Fruit fly (Drosophila melanogaster) whole organism, embryonic: Measurements from ENCODE around the gene E23.
A peak's percentile ranks its signal among the peaks of the same experiment; 100 is the strongest.

Source experiments
- ATbp ChIP-seq: fragments of 200-800 bp; sonication (Bioruptor generic); optimal IDR thresholded peaks from 2 replicates; lab custom pipeline; 2017; ENCODE audit warnings: missing biosample characterization, mild to moderate bottlenecking, missing genetic modification characterization, missing genetic modification reagents
- Aef1 ChIP-seq: fragments of 200-800 bp; sonication (Bioruptor generic); IDR thresholded peaks from 3 replicates; pipeline ENCODE4 v1.3.6; 2022; ENCODE audit warnings: missing biosample characterization, missing genetic modification characterization
- Asciz ChIP-seq: fragments of 200-800 bp; sonication (Bioruptor generic); optimal IDR thresholded peaks from 2 replicates; lab custom pipeline; 2017; ENCODE audit warnings: missing biosample characterization, mild to moderate bottlenecking, missing genetic modification characterization, missing genetic modification reagents
- Blimp-1 ChIP-seq: fragments of 200-800 bp; sonication (Bioruptor generic); optimal IDR thresholded peaks from 3 replicates; lab custom pipeline; 2018; ENCODE audit warnings: missing biosample characterization, missing genetic modification characterization, mild to moderate bottlenecking, moderate library complexity, missing genetic modification reagents
- CG1024 ChIP-seq: fragments of 200-800 bp; sonication (Bioruptor generic); IDR thresholded peaks from 2 replicates; pipeline ENCODE4 v1.3.6; 2022; ENCODE audit warnings: missing biosample characterization, missing genetic modification characterization
- CG11695 ChIP-seq: fragments of 200-800 bp; sonication (Bioruptor generic); IDR thresholded peaks from 3 replicates; pipeline ENCODE4 v1.3.6; 2022; ENCODE audit warnings: missing biosample characterization, missing genetic modification characterization
- CG15269 ChIP-seq: fragments of 200-800 bp; sonication (Bioruptor generic); optimal IDR thresholded peaks from 2 replicates; lab custom pipeline; 2018; ENCODE audit warnings: missing biosample characterization, mild to moderate bottlenecking, missing genetic modification characterization, moderate library complexity
- CG1529 ChIP-seq: fragments of 200-800 bp; sonication (Bioruptor generic); optimal IDR thresholded peaks from 3 replicates; lab custom pipeline; 2018; ENCODE audit warnings: missing biosample characterization, missing genetic modification characterization
- CG15514 ChIP-seq: fragments of 200-800 bp; sonication (Bioruptor generic); optimal IDR thresholded peaks from 3 replicates; lab custom pipeline; 2017; ENCODE audit warnings: missing biosample characterization, missing genetic modification characterization, mild to moderate bottlenecking, moderate library complexity, missing genetic modification reagents
- CG15696 ChIP-seq: fragments of 200-800 bp; sonication (Bioruptor generic); optimal IDR thresholded peaks from 2 replicates; lab custom pipeline; 2019; ENCODE audit warnings: missing biosample characterization, mild to moderate bottlenecking, missing genetic modification characterization, moderate library complexity
- CG17568 ChIP-seq: fragments of 200-800 bp; sonication (Bioruptor generic); optimal IDR thresholded peaks from 2 replicates; lab custom pipeline; 2018; ENCODE audit warnings: missing biosample characterization, mild to moderate bottlenecking, missing genetic modification characterization, moderate library complexity
- CG17802 ChIP-seq: fragments of 200-800 bp; sonication (Bioruptor generic); optimal IDR thresholded peaks from 2 replicates; lab custom pipeline; 2018; ENCODE audit warnings: missing biosample characterization, mild to moderate bottlenecking, missing genetic modification characterization, moderate library complexity
- CG18599 ChIP-seq: fragments of 200-800 bp; sonication (Bioruptor generic); optimal IDR thresholded peaks from 3 replicates; lab custom pipeline; 2017; ENCODE audit warnings: missing biosample characterization, missing genetic modification characterization, mild to moderate bottlenecking, moderate library complexity, missing genetic modification reagents
- CG18764 ChIP-seq: fragments of 200-800 bp; sonication (Bioruptor generic); optimal IDR thresholded peaks from 3 replicates; lab custom pipeline; 2016; ENCODE audit warnings: missing biosample characterization, missing genetic modification characterization
- CG2199 ChIP-seq: fragments of 200-800 bp; sonication (Bioruptor generic); IDR thresholded peaks from 3 replicates; pipeline ENCODE4 v1.3.6; 2022; ENCODE audit warnings: missing biosample characterization, missing genetic modification characterization
- CG2202 ChIP-seq: fragments of 200-800 bp; sonication (Bioruptor generic); optimal IDR thresholded peaks from 2 replicates; lab custom pipeline; 2018; ENCODE audit warnings: missing biosample characterization, mild to moderate bottlenecking, missing genetic modification characterization
- CG2678 ChIP-seq: fragments of 200-800 bp; sonication (Bioruptor generic); optimal IDR thresholded peaks from 3 replicates; lab custom pipeline; 2019; ENCODE audit warnings: missing biosample characterization, mild to moderate bottlenecking, missing genetic modification characterization, moderate library complexity
- CG2712 ChIP-seq: fragments of 200-800 bp; optimal IDR thresholded peaks from 3 replicates; lab custom pipeline; 2019; ENCODE audit warnings: missing biosample characterization, mild to moderate bottlenecking, missing genetic modification characterization, moderate library complexity
- CG3065 ChIP-seq: fragments of 200-800 bp; sonication (Bioruptor generic); optimal IDR thresholded peaks from 2 replicates; lab custom pipeline; 2016; ENCODE audit warnings: missing biosample characterization, missing genetic modification characterization
- CG3281 ChIP-seq: fragments of 200-800 bp; sonication (Bioruptor generic); optimal IDR thresholded peaks from 3 replicates; lab custom pipeline; 2017; ENCODE audit warnings: missing biosample characterization, mild to moderate bottlenecking, missing genetic modification characterization
- CG3407 ChIP-seq: fragments of 200-800 bp; sonication (Bioruptor generic); optimal IDR thresholded peaks from 2 replicates; lab custom pipeline; 2018; ENCODE audit warnings: missing biosample characterization, mild to moderate bottlenecking, missing genetic modification characterization
- CG6689 ChIP-seq: fragments of 200-800 bp; sonication (Bioruptor generic); IDR thresholded peaks from 2 replicates; pipeline ENCODE4 v1.3.6; 2022; ENCODE audit warnings: missing biosample characterization, missing genetic modification characterization
- CG6813 ChIP-seq: fragments of 200-800 bp; sonication (Bioruptor generic); optimal IDR thresholded peaks from 2 replicates; lab custom pipeline; 2017; ENCODE audit warnings: missing biosample characterization, missing genetic modification characterization, mild to moderate bottlenecking, moderate library complexity, missing genetic modification reagents
- CG7839 ChIP-seq: fragments of 200-800 bp; sonication (Bioruptor generic); optimal IDR thresholded peaks from 3 replicates; lab custom pipeline; 2018; ENCODE audit warnings: missing biosample characterization, mild to moderate bottlenecking, missing genetic modification characterization, moderate library complexity
- CG9727 ChIP-seq: fragments of 200-800 bp; sonication (Bioruptor generic); optimal IDR thresholded peaks from 3 replicates; lab custom pipeline; 2017; ENCODE audit warnings: missing biosample characterization, mild to moderate bottlenecking, missing genetic modification characterization
- CoRest ChIP-seq: fragments of 200-800 bp; sonication (Bioruptor generic); optimal IDR thresholded peaks from 3 replicates; lab custom pipeline; 2018; ENCODE audit warnings: missing biosample characterization, mild to moderate bottlenecking, missing genetic modification characterization, moderate library complexity
- Dfd ChIP-seq, 2 experiments: fragments of >200 bp; optimal IDR thresholded peaks; 2 replicates each; lab custom pipeline; 2017; ENCODE audit warnings: missing biosample characterization in 2 of 2, missing genetic modification characterization in 2 of 2
- Dip2 ChIP-seq: fragments of 200-800 bp; sonication (Bioruptor generic); IDR thresholded peaks from 2 replicates; pipeline ENCODE4 v1.3.6; 2022; ENCODE audit warnings: missing biosample characterization, missing genetic modification characterization
- H2.0 ChIP-seq: fragments of 200-800 bp; sonication (Bioruptor generic); IDR thresholded peaks from 2 replicates; pipeline ENCODE4 v1.3.6; 2022; ENCODE audit warnings: missing biosample characterization, missing genetic modification characterization
- HHEX ChIP-seq: fragments of 200-800 bp; sonication (Bioruptor generic); optimal IDR thresholded peaks from 3 replicates; lab custom pipeline; 2017; ENCODE audit warnings: missing biosample characterization, mild to moderate bottlenecking, missing genetic modification characterization, missing genetic modification reagents
- MBD-R2 ChIP-seq: fragments of 200-800 bp; sonication (Bioruptor generic); IDR thresholded peaks from 2 replicates; pipeline ENCODE4 v1.3.6; 2022; ENCODE audit warnings: missing biosample characterization, missing genetic modification characterization
- Meics ChIP-seq: fragments of 200-800 bp; sonication (Bioruptor generic); optimal IDR thresholded peaks from 2 replicates; lab custom pipeline; 2017; ENCODE audit warnings: missing biosample characterization, mild to moderate bottlenecking, missing genetic modification characterization
- Neu2 ChIP-seq: fragments of 200-800 bp; sonication (Bioruptor generic); optimal IDR thresholded peaks from 3 replicates; lab custom pipeline; 2016; ENCODE audit warnings: missing biosample characterization, missing genetic modification characterization, borderline replicate concordance
- PHDP ChIP-seq: fragments of 200-800 bp; sonication (Bioruptor generic); optimal IDR thresholded peaks from 3 replicates; lab custom pipeline; 2018; ENCODE audit warnings: missing biosample characterization, mild to moderate bottlenecking, missing genetic modification characterization, moderate library complexity
- Trl ChIP-seq, 3 experiments: fragments of >200 bp in 2 of 3; fragments of 200-800 bp in 1 of 3; sonication (Bioruptor generic) in 1 of 3; optimal IDR thresholded peaks; 2 replicates in 1 of 3; 3 replicates in 2 of 3; lab custom pipeline; 2016 to 2017; ENCODE audit warnings: missing biosample characterization in 1 of 3, missing genetic modification characterization in 1 of 3
- Usf ChIP-seq: fragments of 200-800 bp; sonication (Bioruptor generic); optimal IDR thresholded peaks from 2 replicates; lab custom pipeline; 2017; ENCODE audit warnings: missing genotype, missing biosample characterization, missing genetic modification characterization
- caup ChIP-seq: fragments of 200-800 bp; sonication (Bioruptor generic); optimal IDR thresholded peaks from 3 replicates; lab custom pipeline; 2017; ENCODE audit warnings: missing biosample characterization, mild to moderate bottlenecking, missing genetic modification characterization, moderate library complexity; ENCODE audit not compliant: severe bottlenecking
- fd3F ChIP-seq: fragments of 200-800 bp; sonication (Bioruptor generic); optimal IDR thresholded peaks from 2 replicates; lab custom pipeline; 2018; ENCODE audit warnings: missing biosample characterization, mild to moderate bottlenecking, missing genetic modification characterization, moderate library complexity
- gem ChIP-seq: fragments of 200-800 bp; sonication (Bioruptor generic); optimal IDR thresholded peaks from 2 replicates; lab custom pipeline; 2019; ENCODE audit warnings: missing biosample characterization, mild to moderate bottlenecking, missing genetic modification characterization, moderate library complexity
- hb ChIP-seq: fragments of 200-800 bp; sonication (Bioruptor generic); IDR thresholded peaks from 3 replicates; pipeline ENCODE4 v1.3.6; 2022; ENCODE audit warnings: missing biosample characterization, missing genetic modification characterization; ENCODE audit not compliant: partially characterized antibody
- klu ChIP-seq: fragments of 200-800 bp; sonication (Bioruptor generic); IDR thresholded peaks from 2 replicates; pipeline ENCODE4 v1.3.6; 2022; ENCODE audit warnings: missing biosample characterization, missing genetic modification characterization
- lab ChIP-seq: fragments of 200-800 bp; sonication (Bioruptor generic); optimal IDR thresholded peaks from 3 replicates; lab custom pipeline; 2017; ENCODE audit warnings: missing biosample characterization, missing genetic modification characterization, mild to moderate bottlenecking, moderate library complexity, missing genetic modification reagents
- lmd ChIP-seq: fragments of 200-800 bp; sonication (Bioruptor generic); IDR thresholded peaks from 2 replicates; pipeline ENCODE4 v1.3.6; 2022; ENCODE audit warnings: missing biosample characterization, missing genetic modification characterization
- mirr ChIP-seq: fragments of 200-800 bp; sonication (Bioruptor generic); optimal IDR thresholded peaks from 3 replicates; lab custom pipeline; 2018; ENCODE audit warnings: missing biosample characterization, mild to moderate bottlenecking, missing genetic modification characterization
- pum ChIP-seq: fragments of 200-800 bp; sonication (Bioruptor generic); optimal IDR thresholded peaks from 2 replicates; lab custom pipeline; 2016; ENCODE audit warnings: missing biosample characterization, missing genetic modification characterization
- repo ChIP-seq: fragments of 200-800 bp; sonication (Bioruptor generic); optimal IDR thresholded peaks from 2 replicates; lab custom pipeline; 2016; ENCODE audit warnings: missing biosample characterization, missing genetic modification characterization
- salm ChIP-seq: fragments of 200-800 bp; sonication (Bioruptor generic); optimal IDR thresholded peaks from 2 replicates; lab custom pipeline; 2018; ENCODE audit warnings: missing biosample characterization, mild to moderate bottlenecking, missing genetic modification characterization
- sc ChIP-seq, 3 experiments: fragments of >200 bp in 2 of 3; fragments of 200-800 bp in 1 of 3; sonication (Bioruptor generic) in 1 of 3; optimal IDR thresholded peaks; 2 replicates in 2 of 3; 3 replicates in 1 of 3; lab custom pipeline; 2017; ENCODE audit warnings: mild to moderate bottlenecking in 1 of 3, missing biosample characterization in 1 of 3, missing genetic modification characterization in 1 of 3, missing genetic modification reagents in 1 of 3
- sens ChIP-seq: fragments of 200-800 bp; sonication (Bioruptor generic); peaks from one replicate; lab custom pipeline; 2016; ENCODE audit warnings: missing biosample characterization, missing genetic modification characterization

Gene E23

dm6 chr2L:3397594-3398073 is 43.0 kb upstream of the E23 start, which contains the start of gene CG34175:
CG34175 (plus strand) TSS chr2L:3398023.
- TF ChIP-seq CG2202 (tag; lab: Kevin White, UChicago) (peak; percentile 14), klu (GFP tag; lab: Robert Waterston, UW) (no peak), HHEX (peak; percentile 4), sens (peak; percentile 78), CG17568 (peak; percentile 22), pum (GFP tag; lab: Kevin White, UChicago) (no peak), lmd (GFP tag; lab: Robert Waterston, UW) (no peak), Dfd (GFP tag; optimal IDR thresholded peaks at IDR 0.05; lab: Kevin White, UChicago) (no peak), CG15696 (tag; lab: Kevin White, UChicago) (no peak), CG3065 (GFP tag; lab: Kevin White, UChicago) (no peak), PHDP (tag; lab: Kevin White, UChicago) (peak; percentile 62), CG6689 (GFP tag; lab: Robert Waterston, UW) (no peak), sc (optimal IDR thresholded peaks at IDR 0.05; lab: Kevin White, UChicago) (no peak), sc (GFP tag; optimal IDR thresholded peaks at IDR 0.05; lab: Kevin White, UChicago) (peak; percentile 22), CG7839 (peak; percentile 31), CG2678 (tag; lab: Kevin White, UChicago) (peak; percentile 50), repo (no peak), Neu2 (GFP tag; lab: Kevin White, UChicago) (no peak), hb (no peak), CG2712 (tag; lab: Kevin White, UChicago) (no peak), CG3407 (GFP tag; lab: Kevin White, UChicago) (peak; percentile 41), fd3F (GFP tag; lab: Kevin White, UChicago) (peak; percentile 25), CG2199 (GFP tag; lab: Robert Waterston, UW) (no peak), CG18599 (peak; percentile 27), CG15269 (tag; lab: Kevin White, UChicago) (peak; percentile 7), CG15514 (GFP tag; lab: Kevin White, UChicago) (peak; percentile 2), CG9727 (GFP tag; lab: Kevin White, UChicago) (no peak), Meics (GFP tag; lab: Kevin White, UChicago) (peak; percentile 12), CoRest (tag; lab: Kevin White, UChicago) (peak; percentile 0), caup (GFP tag; lab: Kevin White, UChicago) (no peak), CG11695 (GFP tag; lab: Robert Waterston, UW) (no peak), Aef1 (GFP tag; lab: Robert Waterston, UW) (no peak), CG1529 (no peak), gem (tag; lab: Kevin White, UChicago) (peak; percentile 63), Trl (optimal IDR thresholded peaks at IDR 0.05; lab: Kevin White, UChicago) (no peak), Trl (GFP tag; optimal IDR thresholded peaks at IDR 0.05; lab: Kevin White, UChicago) (no peak), CG17802 (peak; percentile 5), salm (tag; lab: Kevin White, UChicago) (no peak), CG1024 (GFP tag; lab: Robert Waterston, UW) (no peak), CG3281 (GFP tag; lab: Kevin White, UChicago) (peak; percentile 11), ATbp (GFP tag; lab: Kevin White, UChicago) (peak; percentile 3), H2.0 (GFP tag; lab: Robert Waterston, UW) (no peak), CG6813 (GFP tag; lab: Kevin White, UChicago) (peak; percentile 22), mirr (GFP tag; lab: Kevin White, UChicago) (peak; percentile 2), MBD-R2 (GFP tag; lab: Robert Waterston, UW) (no peak), Usf (GFP tag; lab: Kevin White, UChicago) (no peak), lab (peak; percentile 48), Blimp-1 (GFP tag; lab: Kevin White, UChicago) (peak; percentile 51), CG18764 (GFP tag; lab: Kevin White, UChicago) (peak; percentile 27), Asciz (peak; percentile 45), Dip2 (GFP tag; lab: Robert Waterston, UW) (no peak)
